Fruit fly (Drosophila melanogaster) whole organism, embryonic: ENCODE results near the gene SCCRO.

Source experiments
- Aef1 ChIP-seq: fragments of 200-800 bp; sonication (Bioruptor generic); IDR thresholded peaks from 3 replicates; pipeline ENCODE4 v1.3.6; 2022; ENCODE audit warnings: missing biosample characterization, missing genetic modification characterization
- Atf3 ChIP-seq: fragments of 200-800 bp; sonication (Bioruptor generic); optimal IDR thresholded peaks from 3 replicates; lab custom pipeline; 2016; ENCODE audit warnings: missing biosample characterization, missing genetic modification characterization
- C15 ChIP-seq: fragments of 200-800 bp; sonication (Bioruptor generic); IDR thresholded peaks from 3 replicates; pipeline ENCODE4 v1.3.6; 2022; ENCODE audit warnings: missing biosample characterization, missing genetic modification characterization
- CG10274 ChIP-seq: fragments of 200-800 bp; sonication (Bioruptor generic); optimal IDR thresholded peaks from 3 replicates; lab custom pipeline; 2017; ENCODE audit warnings: missing biosample characterization, mild to moderate bottlenecking, missing genetic modification characterization
- CG12219 ChIP-seq: fragments of 200-800 bp; sonication (Bioruptor generic); optimal IDR thresholded peaks from 3 replicates; lab custom pipeline; 2018; ENCODE audit warnings: missing biosample characterization, mild to moderate bottlenecking, missing genetic modification characterization
- CG1233 ChIP-seq: fragments of 200-800 bp; sonication (Bioruptor generic); optimal IDR thresholded peaks from 4 replicates; lab custom pipeline; 2018; ENCODE audit warnings: missing biosample characterization, mild to moderate bottlenecking, missing genetic modification characterization
- CG14441 ChIP-seq: fragments of 200-800 bp; sonication (Bioruptor generic); IDR thresholded peaks from 2 replicates; pipeline ENCODE4 v1.3.6; 2022; ENCODE audit warnings: missing biosample characterization, missing genetic modification characterization
- CG15011 ChIP-seq: fragments of 200-800 bp; sonication (Bioruptor generic); optimal IDR thresholded peaks from 3 replicates; lab custom pipeline; 2018; ENCODE audit warnings: missing biosample characterization, mild to moderate bottlenecking, missing genetic modification characterization
- CG15601 ChIP-seq: fragments of 200-800 bp; sonication (Bioruptor generic); optimal IDR thresholded peaks from 3 replicates; lab custom pipeline; 2019; ENCODE audit warnings: missing biosample characterization, mild to moderate bottlenecking, missing genetic modification characterization, moderate library complexity
- CG17361 ChIP-seq: fragments of 200-800 bp; sonication (Bioruptor generic); IDR thresholded peaks from 3 replicates; pipeline ENCODE4 v1.3.6; 2022; ENCODE audit warnings: missing biosample characterization, missing genetic modification characterization
- CG18011 ChIP-seq: fragments of 200-800 bp; sonication (Bioruptor generic); optimal IDR thresholded peaks from 2 replicates; lab custom pipeline; 2017; ENCODE audit warnings: missing biosample characterization, missing genetic modification characterization, mild to moderate bottlenecking, moderate library complexity, missing genotype
- CG31388 ChIP-seq: fragments of 200-800 bp; sonication (Bioruptor generic); optimal IDR thresholded peaks from 2 replicates; lab custom pipeline; 2016; ENCODE audit warnings: missing biosample characterization, missing genetic modification characterization
- CG3407 ChIP-seq: fragments of 200-800 bp; sonication (Bioruptor generic); optimal IDR thresholded peaks from 2 replicates; lab custom pipeline; 2018; ENCODE audit warnings: missing biosample characterization, mild to moderate bottlenecking, missing genetic modification characterization
- CG34422 ChIP-seq: fragments of 200-800 bp; sonication (Bioruptor generic); IDR thresholded peaks from 3 replicates; pipeline ENCODE4 v1.3.6; 2022; ENCODE audit warnings: missing biosample characterization, missing genetic modification characterization
- CG7556 ChIP-seq: fragments of 200-800 bp; sonication (Bioruptor generic); optimal IDR thresholded peaks from 2 replicates; lab custom pipeline; 2017; ENCODE audit warnings: missing biosample characterization, mild to moderate bottlenecking, missing genetic modification characterization
- CG9437 ChIP-seq: fragments of 200-800 bp; sonication (Bioruptor generic); optimal IDR thresholded peaks from 2 replicates; lab custom pipeline; 2018; ENCODE audit warnings: missing biosample characterization, mild to moderate bottlenecking, missing genetic modification characterization
- CG9932 ChIP-seq: fragments of 200-800 bp; sonication (Bioruptor generic); IDR thresholded peaks from 2 replicates; pipeline ENCODE4 v1.3.6; 2022; ENCODE audit warnings: missing biosample characterization, missing genetic modification characterization
- Chrac-16 ChIP-seq: fragments of 200-800 bp; sonication (Bioruptor generic); optimal IDR thresholded peaks from 3 replicates; lab custom pipeline; 2016; ENCODE audit warnings: missing biosample characterization, missing genetic modification characterization
- Dbx ChIP-seq: fragments of 200-800 bp; sonication (Bioruptor generic); IDR thresholded peaks from 3 replicates; pipeline ENCODE4 v1.3.6; 2022; ENCODE audit warnings: missing biosample characterization, missing genetic modification characterization
- Dip3 ChIP-seq: fragments of 200-800 bp; sonication (Bioruptor generic); optimal IDR thresholded peaks from 3 replicates; lab custom pipeline; 2016; ENCODE audit warnings: missing biosample characterization, missing genetic modification characterization
- Ets65A ChIP-seq: fragments of 200-800 bp; sonication (Bioruptor generic); peaks from one replicate; lab custom pipeline; 2016; ENCODE audit warnings: missing biosample characterization, missing genetic modification characterization
- H2.0 ChIP-seq: fragments of 200-800 bp; sonication (Bioruptor generic); IDR thresholded peaks from 2 replicates; pipeline ENCODE4 v1.3.6; 2022; ENCODE audit warnings: missing biosample characterization, missing genetic modification characterization
- Jarid2 ChIP-seq: fragments of 200-800 bp; sonication (Bioruptor generic); optimal IDR thresholded peaks from 3 replicates; lab custom pipeline; 2017; ENCODE audit warnings: mild to moderate bottlenecking, missing biosample characterization, missing genetic modification reagents, missing genetic modification characterization
- Six4 ChIP-seq: fragments of 200-800 bp; sonication (Bioruptor generic); optimal IDR thresholded peaks from 2 replicates; lab custom pipeline; 2016; ENCODE audit warnings: missing biosample characterization, missing genetic modification characterization
- Taf1 ChIP-seq: fragments of 200-800 bp; sonication (Bioruptor generic); IDR thresholded peaks from 2 replicates; pipeline ENCODE4 v1.3.6; 2022; ENCODE audit warnings: missing biosample characterization, missing genetic modification characterization
- Usf ChIP-seq: fragments of 200-800 bp; sonication (Bioruptor generic); optimal IDR thresholded peaks from 2 replicates; lab custom pipeline; 2017; ENCODE audit warnings: missing genotype, missing biosample characterization, missing genetic modification characterization
- Vsx1 ChIP-seq: fragments of 200-800 bp; sonication (Bioruptor generic); optimal IDR thresholded peaks from 2 replicates; lab custom pipeline; 2017; ENCODE audit warnings: missing biosample characterization, mild to moderate bottlenecking, missing genetic modification characterization, missing genetic modification reagents
- Xbp1 ChIP-seq: fragments of 200-800 bp; sonication (Bioruptor generic); optimal IDR thresholded peaks from 3 replicates; lab custom pipeline; 2016; ENCODE audit warnings: missing biosample characterization, mild to moderate bottlenecking, missing genetic modification characterization
- az2 ChIP-seq: fragments of 200-800 bp; sonication (Bioruptor generic); optimal IDR thresholded peaks from 3 replicates; lab custom pipeline; 2016; ENCODE audit warnings: missing biosample characterization, missing genetic modification characterization
- bab2 ChIP-seq: fragments of 200-800 bp; sonication (Bioruptor generic); optimal IDR thresholded peaks from 2 replicates; lab custom pipeline; 2016; ENCODE audit warnings: missing biosample characterization, missing genetic modification characterization
- bsh ChIP-seq, 2 experiments: fragments of 200-800 bp; sonication (Bioruptor generic); optimal IDR thresholded peaks; 2 replicates each; lab custom pipeline; 2017 to 2018; ENCODE audit warnings: mild to moderate bottlenecking in 2 of 2, missing biosample characterization in 2 of 2, missing genetic modification characterization in 2 of 2, moderate library complexity in 1 of 2
- cas ChIP-seq: fragments of 200-800 bp; sonication (Bioruptor generic); IDR thresholded peaks from 2 replicates; pipeline ENCODE4 v1.3.6; 2022; ENCODE audit warnings: missing biosample characterization, missing genetic modification characterization
- dati ChIP-seq: fragments of 200-800 bp; sonication (Bioruptor generic); IDR thresholded peaks from 2 replicates; pipeline ENCODE4 v1.3.6; 2022; ENCODE audit warnings: missing biosample characterization, missing genetic modification characterization
- en ChIP-seq: fragments of 200-800 bp; sonication (Bioruptor generic); optimal IDR thresholded peaks from 2 replicates; lab custom pipeline; 2016; ENCODE audit warnings: missing biosample characterization, missing genetic modification characterization
- ewg ChIP-seq: fragments of 200-800 bp; sonication (Bioruptor generic); optimal IDR thresholded peaks from 3 replicates; lab custom pipeline; 2017; ENCODE audit warnings: mild to moderate bottlenecking, missing biosample characterization, missing genetic modification reagents, missing genetic modification characterization
- fd102C ChIP-seq: fragments of 200-800 bp; sonication (Bioruptor generic); optimal IDR thresholded peaks from 2 replicates; lab custom pipeline; 2018; ENCODE audit warnings: missing biosample characterization, mild to moderate bottlenecking, missing genetic modification characterization, moderate library complexity
- gro ChIP-seq: fragments of 200-800 bp; sonication (Bioruptor generic); optimal IDR thresholded peaks from 2 replicates; lab custom pipeline; 2016; ENCODE audit warnings: missing biosample characterization, missing genetic modification characterization
- ind ChIP-seq: fragments of 200-800 bp; sonication (Bioruptor generic); optimal IDR thresholded peaks from 3 replicates; lab custom pipeline; 2016; ENCODE audit warnings: missing biosample characterization, missing genetic modification characterization
- jing ChIP-seq: fragments of 200-800 bp; sonication (Bioruptor generic); optimal IDR thresholded peaks from 2 replicates; lab custom pipeline; 2018; ENCODE audit warnings: missing biosample characterization, mild to moderate bottlenecking, missing genetic modification characterization
- kni ChIP-seq: fragments of 200-800 bp; sonication (Bioruptor generic); optimal IDR thresholded peaks from 3 replicates; lab custom pipeline; 2017; ENCODE audit warnings: mild to moderate bottlenecking, missing biosample characterization, missing genetic modification reagents, missing genetic modification characterization
- lab ChIP-seq: fragments of 200-800 bp; sonication (Bioruptor generic); optimal IDR thresholded peaks from 3 replicates; lab custom pipeline; 2017; ENCODE audit warnings: missing biosample characterization, missing genetic modification characterization, mild to moderate bottlenecking, moderate library complexity, missing genetic modification reagents
- lilli ChIP-seq: fragments of 200-800 bp; sonication (Bioruptor generic); optimal IDR thresholded peaks from 3 replicates; lab custom pipeline; 2016; ENCODE audit warnings: missing biosample characterization, missing genetic modification characterization
- luna ChIP-seq: fragments of 200-800 bp; sonication (Bioruptor generic); optimal IDR thresholded peaks from 2 replicates; lab custom pipeline; 2016; ENCODE audit warnings: missing biosample characterization, missing genetic modification characterization
- org-1 ChIP-seq: fragments of 200-800 bp; sonication (Bioruptor generic); optimal IDR thresholded peaks from 2 replicates; lab custom pipeline; 2017; ENCODE audit warnings: missing biosample characterization, missing genetic modification characterization
- peb ChIP-seq: fragments of 200-800 bp; sonication (Bioruptor generic); IDR thresholded peaks from 2 replicates; pipeline ENCODE4 v1.3.6; 2022; ENCODE audit warnings: missing biosample characterization, missing genetic modification characterization
- pros ChIP-seq: fragments of 200-800 bp; sonication (Bioruptor generic); optimal IDR thresholded peaks from 3 replicates; lab custom pipeline; 2019; ENCODE audit warnings: missing biosample characterization, mild to moderate bottlenecking, missing genetic modification characterization, moderate library complexity
- ttk ChIP-seq: fragments of 200-800 bp; sonication (Bioruptor generic); IDR thresholded peaks from 2 replicates; pipeline ENCODE4 v2.1.2; 2022; ENCODE audit warnings: missing biosample characterization, missing genetic modification characterization
- tx ChIP-seq: fragments of 200-800 bp; sonication (Bioruptor generic); optimal IDR thresholded peaks from 2 replicates; lab custom pipeline; 2016; ENCODE audit warnings: missing biosample characterization, missing genetic modification characterization
- zen ChIP-seq: fragments of 200-800 bp; sonication (Bioruptor generic); optimal IDR thresholded peaks from 3 replicates; lab custom pipeline; 2018; ENCODE audit warnings: missing biosample characterization, mild to moderate bottlenecking, missing genetic modification characterization, moderate library complexity

The SCCRO gene

DNA sequence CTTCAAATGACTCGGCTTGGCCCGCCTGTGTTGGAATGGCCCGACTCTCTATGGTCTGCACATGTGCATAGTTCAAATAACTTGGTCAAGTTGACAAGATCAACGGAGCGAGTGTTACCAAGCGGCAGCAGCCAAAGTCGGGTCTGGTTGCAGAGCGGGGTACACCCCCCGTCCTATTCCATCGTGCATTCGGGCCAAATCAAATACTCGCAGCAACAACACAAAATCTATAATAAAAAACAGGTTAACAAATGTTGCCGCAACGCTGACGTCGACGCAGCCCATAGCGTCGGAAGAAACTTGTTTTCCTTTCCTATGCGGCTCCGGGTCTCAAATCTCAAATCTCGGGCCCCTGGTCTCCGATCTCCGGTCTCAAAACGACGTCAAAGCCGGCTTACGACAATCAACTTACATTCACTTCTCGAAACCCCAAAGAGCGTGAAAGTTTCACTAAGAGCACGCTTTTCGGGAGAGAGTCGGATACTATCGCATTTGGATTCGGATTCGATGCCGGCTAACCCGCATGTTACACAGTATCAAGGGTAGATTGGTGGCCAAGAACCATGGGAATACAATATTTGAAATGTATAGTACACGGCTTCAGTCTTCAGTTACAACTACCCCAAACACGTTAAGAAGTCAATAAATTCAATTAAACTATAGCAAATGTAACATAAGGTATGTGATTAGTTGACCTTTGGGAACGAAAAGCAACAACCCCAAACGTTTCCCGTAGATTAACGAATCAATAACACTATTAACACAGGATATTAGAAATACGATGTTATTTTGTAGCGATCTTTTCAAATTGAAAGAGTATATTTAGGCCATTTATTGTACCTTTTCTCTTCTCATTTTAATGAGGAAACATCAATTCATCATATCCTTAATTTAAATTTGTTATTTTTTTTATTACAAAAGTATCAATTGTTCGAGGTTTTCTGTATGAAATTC is 28.7 kb upstream of the SCCRO start (continued):
- TF ChIP-seq ttk (no peak), CG34422 (peak; percentile 67), gro (GFP tag; lab: Kevin White, UChicago) (peak; percentile 48), CG9437 (GFP tag; lab: Kevin White, UChicago) (peak; percentile 83), Usf (peak; percentile 56), kni (GFP tag; lab: Kevin White, UChicago) (peak; percentile 99), lab (GFP tag; lab: Kevin White, UChicago) (peak; percentile 20), luna (GFP tag; lab: Kevin White, UChicago) (no peak), org-1 (GFP tag; lab: Kevin White, UChicago) (peak; percentile 65), az2 (GFP tag; lab: Kevin White, UChicago) (peak; percentile 65), Ets65A (peak; percentile 93), Vsx1 (peak; percentile 48), Jarid2 (GFP tag; lab: Kevin White, UChicago) (no peak), Dbx (GFP tag; lab: Robert Waterston, UW) (0 out of 3 replicates have a peak, but pooled peaks have one; percentile 16), C15 (no peak), pros (GFP tag; lab: Kevin White, UChicago) (peak; percentile 18), peb (GFP tag; lab: Robert Waterston, UW) (no peak), CG17361 (GFP tag; lab: Robert Waterston, UW) (peak; percentile 90), Xbp1 (GFP tag; lab: Kevin White, UChicago) (peak; percentile 72), CG15601 (tag; lab: Kevin White, UChicago) (peak; percentile 42), CG14441 (GFP tag; lab: Robert Waterston, UW) (peak; percentile 61; the same call in 1 of the 2 replicates), ewg (GFP tag; lab: Kevin White, UChicago) (peak; percentile 50), CG9932 (peak; percentile 66), CG10274 (GFP tag; lab: Kevin White, UChicago) (peak; percentile 43), CG15011 (peak; percentile 57), jing (GFP tag; lab: Kevin White, UChicago) (peak; percentile 37), ind (GFP tag; lab: Kevin White, UChicago) (peak; percentile 68), cas (GFP tag; lab: Robert Waterston, UW) (no peak), Taf1 (0 out of 2 replicates have a peak, but pooled peaks have one; percentile 28), bsh (GFP tag; optimal IDR thresholded peaks at IDR 0.05; lab: Kevin White, UChicago) (peak; percentile 17 to 40), CG7556 (GFP tag; lab: Kevin White, UChicago) (peak; percentile 92), CG3407 (peak; percentile 38), fd102C (GFP tag; lab: Kevin White, UChicago) (no peak), en (GFP tag; lab: Kevin White, UChicago) (peak; percentile 18), dati (GFP tag; lab: Robert Waterston, UW) (no peak), CG31388 (GFP tag; lab: Kevin White, UChicago) (no peak), Dip3 (peak; percentile 56), Chrac-16 (peak; percentile 53), bab2 (GFP tag; lab: Kevin White, UChicago) (peak; percentile 61), CG18011 (GFP tag; lab: Kevin White, UChicago) (peak; percentile 11), lilli (GFP tag; lab: Kevin White, UChicago) (peak; percentile 74), CG1233 (GFP tag; lab: Kevin White, UChicago) (peak; percentile 67), Six4 (GFP tag; lab: Kevin White, UChicago) (peak; percentile 15), tx (GFP tag; lab: Kevin White, UChicago) (peak; percentile 9), Aef1 (GFP tag; lab: Robert Waterston, UW) (0 out of 3 replicates have a peak, but pooled peaks have one; percentile 25), H2.0 (peak; percentile 29; the same call in 1 of the 2 replicates), zen (tag; lab: Kevin White, UChicago) (peak; percentile 20), CG12219 (GFP tag; lab: Kevin White, UChicago) (peak; percentile 13), Atf3 (GFP tag; lab: Kevin White, UChicago) (peak; percentile 29)
